Worm (Caenorhabditis elegans) whole organism, mixed stage, embryonic: ENCODE data around the gene chil-3.

Experiments used
- M03D4.4 ChIP-seq: sonication (generic microtip); optimal IDR thresholded peaks from 2 replicates; lab custom pipeline; 2017; ENCODE audit warnings: mild to moderate bottlenecking, missing genetic modification characterization, missing compliant biosample characterization
- ces-1 ChIP-seq: fragments of 150-350 bp; optimal IDR thresholded peaks from 2 replicates; lab custom pipeline; 2014; ENCODE audit warnings: missing biosample characterization, missing genetic modification reagents, missing genetic modification characterization
- elt-3 ChIP-seq: fragments of 150-350 bp; optimal IDR thresholded peaks from 2 replicates; lab custom pipeline; 2014; ENCODE audit warnings: missing biosample characterization, missing genetic modification characterization
- lsy-2 ChIP-seq: fragments of 150-350 bp; optimal IDR thresholded peaks from 2 replicates; lab custom pipeline; 2014; ENCODE audit warnings: missing biosample characterization, missing genetic modification characterization
- mep-1 ChIP-seq: fragments of 150-350 bp; optimal IDR thresholded peaks from 2 replicates; lab custom pipeline; 2017; ENCODE audit warnings: missing biosample characterization, missing genetic modification reagents, missing genetic modification characterization, inconsistent platforms
- nhr-12 ChIP-seq: fragments of 150-350 bp; optimal IDR thresholded peaks from 2 replicates; lab custom pipeline; 2014; ENCODE audit warnings: missing biosample characterization, missing genetic modification characterization
- nhr-28 ChIP-seq: fragments of 150-350 bp; optimal IDR thresholded peaks from 2 replicates; lab custom pipeline; 2014; ENCODE audit warnings: missing biosample characterization, missing genetic modification characterization
- pha-4 ChIP-seq: fragments of 150-350 bp; optimal IDR thresholded peaks from 2 replicates; lab custom pipeline; 2018; ENCODE audit warnings: missing biosample characterization, missing genetic modification reagents, missing genetic modification characterization
- snpc-4 ChIP-seq: fragments of 150-350 bp; optimal IDR thresholded peaks from 2 replicates; lab custom pipeline; 2014; ENCODE audit warnings: missing biosample characterization, missing genetic modification characterization
- unc-39 ChIP-seq: fragments of 150-350 bp; optimal IDR thresholded peaks from 2 replicates; lab custom pipeline; 2014; ENCODE audit warnings: missing biosample characterization, missing genetic modification characterization

ce11 chrII:9879815-9880214 is 18.5 kb upstream of the chil-3 start:
- TF ChIP-seq unc-39 (tag; lab: Kevin White, UChicago): no peak
- TF ChIP-seq snpc-4: no peak
- TF ChIP-seq ces-1 (GFP tag; lab: Kevin White, UChicago): no peak
- TF ChIP-seq lsy-2 (tag; lab: Kevin White, UChicago): no peak
- no peak for TF ChIP-seq elt-3 (tag; lab: Kevin White, UChicago)
- no peak for TF ChIP-seq mep-1
- TF ChIP-seq pha-4 (tag; lab: Kevin White, UChicago): no peak
- TF ChIP-seq nhr-12 (tag; lab: Kevin White, UChicago): no peak
- no peak for TF ChIP-seq M03D4.4 (tag; lab: Kevin White, UChicago)
- no peak for TF ChIP-seq nhr-28 (tag; lab: Kevin White, UChicago)
